Worm (Caenorhabditis elegans): ENCODE results near the gene F07C6.2.

The F07C6.2 gene

DNA sequence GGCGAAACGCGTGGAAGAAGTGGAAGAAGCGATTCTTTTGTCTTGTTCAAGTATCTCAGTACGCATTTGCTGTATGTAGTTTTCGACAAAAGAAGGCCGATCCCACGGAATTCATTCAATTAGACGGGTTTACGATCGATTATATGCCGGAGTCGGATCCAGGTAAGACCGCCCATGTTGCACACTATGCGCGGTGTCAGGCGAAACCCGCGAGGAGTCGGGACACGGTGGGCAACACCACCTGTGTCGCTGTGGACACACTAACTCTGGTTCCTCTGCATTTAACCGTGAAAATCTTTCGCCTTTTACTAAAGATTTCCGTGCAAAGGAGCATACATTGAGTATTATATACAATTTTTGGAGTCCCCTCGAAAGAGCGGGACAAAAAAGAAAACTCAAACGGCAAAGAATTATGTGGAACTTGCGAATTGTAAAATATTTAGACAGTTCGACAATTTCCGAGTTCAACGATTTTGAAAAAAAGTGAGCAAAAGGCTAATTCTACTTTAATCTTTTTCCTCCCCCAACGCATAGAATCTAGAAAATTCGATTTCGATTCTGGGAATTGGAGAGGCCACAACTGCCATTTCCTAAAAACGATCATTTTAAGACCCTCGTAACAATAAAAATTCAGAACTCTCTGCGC is 9.0 kb upstream of the F07C6.2 start (continued):
- no peak for TF ChIP-seq bed-2 (GFP tag; IDR thresholded peaks at IDR 0.05)
- peak; percentile 93 for TF ChIP-seq snpc-1.1 (tag; optimal IDR thresholded peaks at IDR 0.05; ENCODE audit: insufficient read depth)
- TF ChIP-seq ztf-3 (GFP tag; optimal IDR thresholded peaks at IDR 0.05): no peak
- TF ChIP-seq Y53F4B.3 (GFP tag; IDR thresholded peaks at IDR 0.05): no peak
- TF ChIP-seq D2030.7 (GFP tag; IDR thresholded peaks at IDR 0.05): peak; percentile 94
- peak; percentile 69; the same call in 1 of the 2 replicates for TF ChIP-seq nfyb-1 (GFP tag; IDR thresholded peaks at IDR 0.05)
- TF ChIP-seq mxl-1 (tag; optimal IDR thresholded peaks at IDR 0.05): no peak
- TF ChIP-seq mcd-1 (GFP tag; IDR thresholded peaks at IDR 0.05): peak; percentile 58
- TF ChIP-seq ztf-28 (GFP tag; IDR thresholded peaks at IDR 0.05): no peak
- no peak for TF ChIP-seq mes-4 (tag; optimal IDR thresholded peaks at IDR 0.05)
- no peak for TF ChIP-seq sptf-2 (GFP tag; optimal IDR thresholded peaks at IDR 0.05)
- TF ChIP-seq nhr-90 (tag; optimal IDR thresholded peaks at IDR 0.05): no peak
- no peak for TF ChIP-seq dpff-1 (tag; optimal IDR thresholded peaks at IDR 0.05)
- TF ChIP-seq madf-3 (GFP tag; IDR thresholded peaks at IDR 0.05): 0 out of 2 replicates have a peak, but pooled peaks have one; percentile 26
- TF ChIP-seq F10E7.11 (tag; optimal IDR thresholded peaks at IDR 0.05): no peak
- TF ChIP-seq ztf-22 (GFP tag; optimal IDR thresholded peaks at IDR 0.05): no peak
- peak; percentile 81 for TF ChIP-seq rcor-1 (GFP tag; IDR thresholded peaks at IDR 0.05)
- TF ChIP-seq B0019.2 (GFP tag; conservative IDR thresholded peaks at IDR 0.05): 0 out of 2 replicates have a peak, but pooled peaks have one; percentile 31
- TF ChIP-seq chd-7 (tag; optimal IDR thresholded peaks at IDR 0.05): no peak
- TF ChIP-seq unc-62 (GFP tag; optimal IDR thresholded peaks at IDR 0.05): no peak
- TF ChIP-seq T26A5.8 (tag; optimal IDR thresholded peaks at IDR 0.05): no peak
- peak; percentile 40; the same call in 1 of the 2 replicates for TF ChIP-seq ceh-91 (GFP tag; IDR thresholded peaks at IDR 0.05)
- TF ChIP-seq F22D6.2 (tag; optimal IDR thresholded peaks at IDR 0.05): no peak
- TF ChIP-seq rec-8 (tag; optimal IDR thresholded peaks at IDR 0.05): no peak
- no peak for TF ChIP-seq Y79H2A.3 (GFP tag; conservative IDR thresholded peaks at IDR 0.05)
- no peak for TF ChIP-seq athp-1 (tag; optimal IDR thresholded peaks at IDR 0.05)
- no peak for TF ChIP-seq ceh-79 (tag; optimal IDR thresholded peaks at IDR 0.05)
- peak; percentile 30; the same call in 1 of the 2 replicates for TF ChIP-seq ekl-4 (GFP tag; IDR thresholded peaks at IDR 0.05)
- TF ChIP-seq F33H1.4 (GFP tag; IDR thresholded peaks at IDR 0.05): peak; percentile 60
- TF ChIP-seq hmg-20 (GFP tag; IDR thresholded peaks at IDR 0.05): no peak
- TF ChIP-seq rpc-1 (optimal IDR thresholded peaks at IDR 0.05): no peak
- no peak for TF ChIP-seq rpc-1 (tag; optimal IDR thresholded peaks at IDR 0.05)
- TF ChIP-seq snpc-3.4 (tag; optimal IDR thresholded peaks at IDR 0.05): peak; percentile 81
- TF ChIP-seq dpl-1 (GFP tag; optimal IDR thresholded peaks at IDR 0.05): no peak
- TF ChIP-seq ceh-100 (GFP tag; IDR thresholded peaks at IDR 0.05): peak; percentile 43
- TF ChIP-seq madf-10 (tag; optimal IDR thresholded peaks at IDR 0.05): no peak
- no peak for TF ChIP-seq nhr-80 (tag; optimal IDR thresholded peaks at IDR 0.05)
- TF ChIP-seq lsy-27 (tag; optimal IDR thresholded peaks at IDR 0.05; ENCODE audit: borderline replicate concordance, insufficient read depth): no peak
- TF ChIP-seq attf-6 (GFP tag; IDR thresholded peaks at IDR 0.05): peak; percentile 95
- no peak for TF ChIP-seq cebp-2 (GFP tag; IDR thresholded peaks at IDR 0.05)
- no peak for TF ChIP-seq let-607 (tag; optimal IDR thresholded peaks at IDR 0.05)
- TF ChIP-seq B0336.3 (GFP tag; IDR thresholded peaks at IDR 0.05): 0 out of 2 replicates have a peak, but pooled peaks have one; percentile 36
- TF ChIP-seq aptf-2 (GFP tag; conservative IDR thresholded peaks at IDR 0.05): peak; percentile 69; the same call in 1 of the 2 replicates
- no peak for TF ChIP-seq pha-4 (tag; optimal IDR thresholded peaks at IDR 0.05)
- no peak for TF ChIP-seq F52B5.7 (tag; optimal IDR thresholded peaks at IDR 0.05)
- TF ChIP-seq F39B2.1 (GFP tag; IDR thresholded peaks at IDR 0.05): no peak
- TF ChIP-seq mel-28 (tag; optimal IDR thresholded peaks at IDR 0.05; ENCODE audit: borderline replicate concordance): no peak
